Worm (Caenorhabditis elegans) whole organism, late embryonic: ENCODE results near the gene sel-1.

Experiments used
- C38D4.7 ChIP-seq: fragments of 200-800 bp; sonication (Bioruptor generic); optimal IDR thresholded peaks from 2 replicates; lab custom pipeline; 2018; ENCODE audit warnings: mild to moderate bottlenecking, missing genetic modification characterization, moderate library complexity, missing compliant biosample characterization
- F13H6.1 ChIP-seq: sonication (generic microtip); optimal IDR thresholded peaks from 2 replicates; lab custom pipeline; 2016; ENCODE audit warnings: missing genetic modification characterization, missing compliant biosample characterization
- ahr-1 ChIP-seq: sonication (generic microtip); optimal IDR thresholded peaks from 2 replicates; lab custom pipeline; 2016; ENCODE audit warnings: missing genetic modification characterization, missing compliant biosample characterization
- ama-1 ChIP-seq: fragments of 150-350 bp; optimal IDR thresholded peaks from 2 replicates; lab custom pipeline; 2014
- ceh-18 ChIP-seq: sonication (generic microtip); optimal IDR thresholded peaks from 2 replicates; lab custom pipeline; 2016; ENCODE audit warnings: missing genetic modification characterization, missing compliant biosample characterization
- ceh-24 ChIP-seq: sonication (generic microtip); optimal IDR thresholded peaks from 2 replicates; lab custom pipeline; 2016; ENCODE audit warnings: mild to moderate bottlenecking, missing genetic modification characterization, missing compliant biosample characterization
- ceh-34 ChIP-seq: sonication (generic microtip); optimal IDR thresholded peaks from 2 replicates; lab custom pipeline; 2016; ENCODE audit warnings: mild to moderate bottlenecking, missing genetic modification characterization, missing compliant biosample characterization
- ceh-45 ChIP-seq: fragments of 200-800 bp; sonication (Bioruptor generic); IDR thresholded peaks from 2 replicates; pipeline ENCODE4 v1.3.6; 2022; ENCODE audit warnings: missing genetic modification reagents, missing genetic modification characterization, missing compliant biosample characterization
- ceh-48 ChIP-seq: sonication (generic microtip); optimal IDR thresholded peaks from 2 replicates; lab custom pipeline; 2016; ENCODE audit warnings: missing genetic modification characterization, inconsistent platforms, missing compliant biosample characterization
- ceh-6 ChIP-seq: fragments of 200-800 bp; sonication (Bioruptor generic); optimal IDR thresholded peaks from 2 replicates; lab custom pipeline; 2018; ENCODE audit warnings: mild to moderate bottlenecking, missing genetic modification characterization, missing compliant biosample characterization
- ceh-9 ChIP-seq: sonication (generic microtip); optimal IDR thresholded peaks from 2 replicates; lab custom pipeline; 2016; ENCODE audit warnings: mild to moderate bottlenecking, missing genetic modification characterization, inconsistent platforms, missing compliant biosample characterization
- che-1 ChIP-seq: sonication (generic microtip); optimal IDR thresholded peaks from 2 replicates; lab custom pipeline; 2016; ENCODE audit warnings: mild to moderate bottlenecking, missing genetic modification characterization, missing compliant biosample characterization
- dve-1 ChIP-seq: sonication (generic microtip); optimal IDR thresholded peaks from 2 replicates; lab custom pipeline; 2017; ENCODE audit warnings: antibody characterized with exemption, mild to moderate bottlenecking, missing genetic modification characterization, missing compliant biosample characterization
- elt-2 ChIP-seq: sonication (generic microtip); optimal IDR thresholded peaks from 2 replicates; lab custom pipeline; 2016; ENCODE audit warnings: missing genetic modification reagents, missing genetic modification characterization, missing compliant biosample characterization
- elt-4 ChIP-seq: sonication (generic microtip); optimal IDR thresholded peaks from 2 replicates; lab custom pipeline; 2016; ENCODE audit warnings: missing genetic modification characterization, missing compliant biosample characterization
- eyg-1 ChIP-seq: sonication (generic microtip); optimal IDR thresholded peaks from 2 replicates; lab custom pipeline; 2016; ENCODE audit warnings: missing genotype, missing genetic modification characterization, missing compliant biosample characterization
- gmeb-2 ChIP-seq: sonication (generic microtip); optimal IDR thresholded peaks from 2 replicates; lab custom pipeline; 2016; ENCODE audit warnings: missing genetic modification characterization, inconsistent platforms, missing compliant biosample characterization
- hlh-13 ChIP-seq: fragments of 200-800 bp; sonication (Bioruptor generic); optimal IDR thresholded peaks from 2 replicates; lab custom pipeline; 2018; ENCODE audit warnings: mild to moderate bottlenecking, missing genetic modification characterization, missing compliant biosample characterization
- hlh-15 ChIP-seq: sonication (generic microtip); optimal IDR thresholded peaks from 2 replicates; lab custom pipeline; 2016; ENCODE audit warnings: missing genetic modification characterization, missing compliant biosample characterization
- hlh-30 ChIP-seq: sonication (generic microtip); optimal IDR thresholded peaks from 2 replicates; lab custom pipeline; 2017; ENCODE audit warnings: antibody characterized with exemption, missing genetic modification characterization, missing compliant biosample characterization; ENCODE audit not compliant: insufficient read depth
- hlh-6 ChIP-seq: sonication (generic microtip); optimal IDR thresholded peaks from 2 replicates; lab custom pipeline; 2016; ENCODE audit warnings: missing genotype, missing genetic modification characterization, missing compliant biosample characterization
- hlh-8 ChIP-seq: sonication (generic microtip); optimal IDR thresholded peaks from 2 replicates; lab custom pipeline; 2016; ENCODE audit warnings: missing genotype, missing genetic modification characterization, missing compliant biosample characterization
- lin-11 ChIP-seq: fragments of 200-800 bp; sonication (Bioruptor generic); optimal IDR thresholded peaks from 2 replicates; lab custom pipeline; 2018; ENCODE audit warnings: mild to moderate bottlenecking, missing genetic modification characterization, missing compliant biosample characterization
- madf-2 ChIP-seq: sonication (generic microtip); optimal IDR thresholded peaks from 2 replicates; lab custom pipeline; 2017; ENCODE audit warnings: missing genetic modification characterization, missing compliant biosample characterization
- nfya-1 ChIP-seq: sonication (generic microtip); optimal IDR thresholded peaks from 2 replicates; lab custom pipeline; 2017; ENCODE audit warnings: missing genetic modification characterization, mild to moderate bottlenecking, missing compliant biosample characterization, antibody characterized with exemption, moderate library complexity
- nhr-232 ChIP-seq: sonication (generic microtip); optimal IDR thresholded peaks from 2 replicates; lab custom pipeline; 2016; ENCODE audit warnings: missing genetic modification characterization, missing compliant biosample characterization
- odd-2 ChIP-seq: sonication (generic microtip); optimal IDR thresholded peaks from 2 replicates; lab custom pipeline; 2017; ENCODE audit warnings: antibody characterized with exemption, mild to moderate bottlenecking, missing genetic modification characterization, missing compliant biosample characterization
- pha-2 ChIP-seq: sonication (generic microtip); optimal IDR thresholded peaks from 2 replicates; lab custom pipeline; 2017; ENCODE audit warnings: mild to moderate bottlenecking, missing genetic modification characterization, missing compliant biosample characterization
- pha-4 ChIP-seq: fragments of 150-350 bp; optimal IDR thresholded peaks from 2 replicates; lab custom pipeline; 2018; ENCODE audit warnings: missing biosample characterization, missing genetic modification reagents, missing genetic modification characterization
- pros-1 ChIP-seq: fragments of 150-350 bp; optimal IDR thresholded peaks from 2 replicates; lab custom pipeline; 2014; ENCODE audit warnings: missing biosample characterization, missing genetic modification reagents, missing genetic modification characterization
- sdc-2 ChIP-seq: sonication (generic microtip); optimal IDR thresholded peaks from 2 replicates; lab custom pipeline; 2016; ENCODE audit warnings: missing genotype, missing genetic modification characterization, missing compliant biosample characterization
- sox-4 ChIP-seq: sonication (generic microtip); optimal IDR thresholded peaks from 2 replicates; lab custom pipeline; 2017; ENCODE audit warnings: mild to moderate bottlenecking, missing genetic modification characterization, inconsistent platforms, missing compliant biosample characterization
- ttx-3 ChIP-seq: sonication (generic microtip); optimal IDR thresholded peaks from 2 replicates; lab custom pipeline; 2016; ENCODE audit warnings: missing genetic modification reagents, missing genetic modification characterization, missing compliant biosample characterization
- zip-5 ChIP-seq: sonication (generic microtip); optimal IDR thresholded peaks from 2 replicates; lab custom pipeline; 2016; ENCODE audit warnings: missing genetic modification characterization, missing compliant biosample characterization
- ztf-16 ChIP-seq: sonication (generic microtip); optimal IDR thresholded peaks from 2 replicates; lab custom pipeline; 2017; ENCODE audit warnings: missing genetic modification characterization, missing compliant biosample characterization

sel-1 gene

DNA sequence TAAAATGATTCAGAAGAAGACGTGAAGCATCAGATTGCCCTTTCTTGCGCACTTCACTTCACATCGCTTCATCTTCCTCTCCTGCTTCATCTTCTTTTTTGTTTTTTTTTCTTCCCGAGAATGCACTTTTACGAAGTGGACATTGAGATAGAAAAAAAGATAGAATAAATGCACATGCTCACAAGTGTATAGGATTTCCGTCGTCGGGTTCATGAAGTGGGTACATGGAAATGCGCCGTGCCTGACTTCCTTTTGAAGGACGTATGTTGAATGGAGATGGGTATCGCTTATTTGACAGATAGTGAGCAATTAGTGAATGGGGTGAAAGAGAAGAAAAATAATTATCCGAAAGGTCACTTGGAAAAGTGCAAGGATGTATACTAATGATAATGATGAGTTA, 30.4 kb upstream of the sel-1 start:
- no peak for TF ChIP-seq ceh-48

DNA sequence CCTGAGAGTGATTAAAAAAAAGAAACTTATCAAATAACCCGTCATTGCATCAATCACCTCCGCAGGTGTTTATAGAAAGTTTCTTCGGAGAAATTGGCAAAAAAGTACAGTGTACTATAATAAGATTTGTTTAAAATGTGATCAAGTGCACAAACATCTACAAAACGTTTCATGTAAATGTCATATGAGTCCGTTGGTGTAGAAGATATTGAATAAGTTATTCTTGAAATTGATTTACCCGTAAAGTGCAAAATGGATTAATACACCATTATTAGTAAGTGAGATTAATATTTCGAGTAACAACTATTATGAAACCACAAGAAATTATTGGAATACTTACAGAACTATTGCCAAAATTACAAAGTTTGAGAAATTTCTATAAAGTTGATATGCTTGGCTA, 29.4 kb upstream of the sel-1 start:
- TF ChIP-seq ttx-3 (tag; lab: Kevin White, UChicago) (no peak), ceh-24 (tag; lab: Kevin White, UChicago) (no peak), eyg-1 (no peak), hlh-30 (tag; lab: Kevin White, UChicago) (no peak), ama-1 (lab: Kevin White, UChicago) (no peak), sox-4 (tag; lab: Kevin White, UChicago) (no peak), lin-11 (no peak), hlh-6 (no peak), ceh-45 (GFP tag; lab: Robert Waterston, UW) (no peak), sdc-2 (no peak), odd-2 (tag; lab: Kevin White, UChicago) (no peak), che-1 (no peak), pros-1 (tag; lab: Kevin White, UChicago) (no peak), hlh-8 (tag; lab: Kevin White, UChicago) (no peak), madf-2 (tag; lab: Kevin White, UChicago) (no peak), ztf-16 (tag; lab: Kevin White, UChicago) (no peak), F13H6.1 (no peak), nfya-1 (tag; lab: Kevin White, UChicago) (no peak), ceh-6 (GFP tag; lab: Kevin White, UChicago) (no peak), ceh-9 (tag; lab: Kevin White, UChicago) (no peak)

DNA sequence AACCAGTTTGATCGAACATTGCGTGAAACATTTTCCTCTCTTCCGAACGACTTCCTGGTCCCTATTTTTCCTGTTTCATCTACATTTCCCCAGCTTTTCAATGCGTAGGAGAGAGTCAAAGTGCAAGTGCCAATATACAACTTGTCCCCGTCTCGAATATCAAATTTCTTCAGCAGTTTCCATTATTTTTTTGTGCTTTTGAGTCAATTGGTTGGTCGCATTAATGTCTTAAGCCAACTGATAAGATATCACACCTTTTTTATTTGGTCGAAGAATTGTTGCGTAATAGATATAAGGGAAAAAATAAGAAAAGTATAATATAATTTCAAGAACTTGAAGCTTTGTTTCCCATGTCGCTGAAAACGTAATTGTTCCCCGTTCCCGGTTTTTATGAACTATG, 28.2 kb upstream of the sel-1 start:
- TF ChIP-seq hlh-6 (no peak), pha-4 (tag; lab: Kevin White, UChicago) (no peak), elt-2 (tag; lab: Kevin White, UChicago) (peak; percentile 28)
- TF ChIP-seq, all 69 proteins: peak for 1

DNA sequence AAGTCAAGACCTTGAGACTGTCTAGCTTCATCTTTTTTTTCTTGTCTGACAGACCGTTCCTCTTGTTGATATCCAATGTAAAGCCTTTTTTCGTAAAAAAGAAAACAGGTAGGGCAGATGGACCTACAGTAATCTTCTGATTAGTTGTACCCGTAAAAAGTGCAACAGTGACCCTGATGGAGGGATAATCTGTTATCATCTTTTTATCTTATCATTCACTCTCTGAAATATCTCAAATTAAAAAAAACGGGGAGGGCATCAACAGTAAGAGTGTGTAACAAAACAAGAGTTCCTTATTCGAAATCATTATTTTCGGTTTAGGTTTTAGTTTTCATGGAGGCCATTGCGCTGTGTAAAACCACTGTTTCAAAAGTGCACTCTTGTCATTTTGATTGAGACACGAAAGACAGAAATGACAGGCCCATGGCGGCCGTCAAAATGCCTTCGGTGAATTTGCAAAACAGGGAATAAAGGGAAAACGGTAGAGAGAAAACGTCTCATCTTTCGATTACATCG, 26.8 kb upstream of the sel-1 start:
- TF ChIP-seq C38D4.7 (GFP tag; lab: Kevin White, UChicago) (no peak), hlh-8 (tag; lab: Kevin White, UChicago) (no peak), hlh-15 (tag; lab: Kevin White, UChicago) (no peak), dve-1 (tag; lab: Kevin White, UChicago) (no peak)
- TF ChIP-seq, all 69 proteins: peak for 0

DNA sequence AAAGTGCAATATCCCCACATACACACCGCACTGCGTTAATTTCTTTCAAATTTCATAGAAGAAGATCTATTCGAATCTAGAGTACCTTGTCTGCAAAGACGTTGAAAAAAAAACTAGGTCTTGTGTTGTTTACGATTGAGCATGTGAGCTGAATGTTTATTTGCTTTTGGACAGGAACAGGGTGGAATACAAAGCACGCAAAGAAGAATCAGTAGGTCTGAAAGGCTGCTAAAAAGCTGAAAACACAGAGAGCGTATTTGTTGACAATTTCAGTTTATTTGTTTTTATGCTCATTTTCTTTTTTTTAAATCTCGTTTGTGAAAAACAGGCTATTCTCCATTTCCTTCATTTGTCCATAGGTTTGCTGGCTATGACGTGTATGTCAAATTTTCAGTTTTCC, 25.6 kb upstream of the sel-1 start:
- no peak for TF ChIP-seq pha-2 (tag; lab: Kevin White, UChicago)
- no peak for TF ChIP-seq ceh-18 (tag; lab: Kevin White, UChicago)
- TF ChIP-seq eyg-1 = no peak
- TF ChIP-seq hlh-30 (tag; lab: Kevin White, UChicago) = no peak
- TF ChIP-seq C38D4.7 (GFP tag; lab: Kevin White, UChicago) = no peak
- TF ChIP-seq zip-5 = no peak
- no peak for TF ChIP-seq ahr-1
- no peak for TF ChIP-seq hlh-13 (GFP tag; lab: Kevin White, UChicago)
- no peak for TF ChIP-seq gmeb-2 (tag; lab: Kevin White, UChicago)
- no peak for TF ChIP-seq ceh-34
- no peak for TF ChIP-seq sdc-2
- TF ChIP-seq hlh-15 (tag; lab: Kevin White, UChicago) = no peak
- no peak for TF ChIP-seq hlh-6
- no peak for TF ChIP-seq elt-4
- no peak for TF ChIP-seq ama-1 (lab: Kevin White, UChicago)
- no peak for TF ChIP-seq ceh-48
- TF ChIP-seq nhr-232 (tag; lab: Kevin White, UChicago) = no peak
